Fruit fly (Drosophila melanogaster) whole organism, embryonic: ENCODE measurements around the gene CG17982.

Source experiments
- CG11093 ChIP-seq: fragments of 200-800 bp; sonication (Bioruptor generic); IDR thresholded peaks from 3 replicates; pipeline ENCODE4 v1.3.6; 2022; ENCODE audit warnings: missing biosample characterization, missing genetic modification characterization
- CG11560 ChIP-seq: fragments of 200-800 bp; sonication (Bioruptor generic); IDR thresholded peaks from 3 replicates; pipeline ENCODE4 v1.3.6; 2022; ENCODE audit warnings: missing biosample characterization, missing genetic modification characterization
- CG12299 ChIP-seq: fragments of 200-800 bp; sonication (Bioruptor generic); optimal IDR thresholded peaks from 2 replicates; lab custom pipeline; 2018; ENCODE audit warnings: missing biosample characterization, mild to moderate bottlenecking, missing genetic modification characterization
- CG14050 ChIP-seq: fragments of 200-800 bp; sonication (Bioruptor generic); IDR thresholded peaks from 3 replicates; pipeline ENCODE4 v1.3.6; 2022; ENCODE audit warnings: missing biosample characterization, missing genetic modification characterization
- CG15073 ChIP-seq: fragments of 200-800 bp; sonication (Bioruptor generic); optimal IDR thresholded peaks from 2 replicates; lab custom pipeline; 2016; ENCODE audit warnings: missing biosample characterization, missing genetic modification characterization
- CG1647 ChIP-seq: fragments of 200-800 bp; sonication (Bioruptor generic); optimal IDR thresholded peaks from 3 replicates; lab custom pipeline; 2016; ENCODE audit warnings: missing biosample characterization, missing genetic modification characterization
- CG17361 ChIP-seq: fragments of 200-800 bp; sonication (Bioruptor generic); IDR thresholded peaks from 3 replicates; pipeline ENCODE4 v1.3.6; 2022; ENCODE audit warnings: missing biosample characterization, missing genetic modification characterization
- CG17829 ChIP-seq: fragments of 200-800 bp; optimal IDR thresholded peaks from 2 replicates; lab custom pipeline; 2019; ENCODE audit warnings: missing biosample characterization, mild to moderate bottlenecking, missing genetic modification characterization, moderate library complexity
- CG18599 ChIP-seq: fragments of 200-800 bp; sonication (Bioruptor generic); optimal IDR thresholded peaks from 3 replicates; lab custom pipeline; 2017; ENCODE audit warnings: missing biosample characterization, missing genetic modification characterization, mild to moderate bottlenecking, moderate library complexity, missing genetic modification reagents
- CG2889 ChIP-seq: fragments of 200-800 bp; sonication (Bioruptor generic); IDR thresholded peaks from 3 replicates; pipeline ENCODE4 v1.3.6; 2022; ENCODE audit warnings: missing biosample characterization, missing genetic modification characterization
- CG34422 ChIP-seq: fragments of 200-800 bp; sonication (Bioruptor generic); IDR thresholded peaks from 3 replicates; pipeline ENCODE4 v1.3.6; 2022; ENCODE audit warnings: missing biosample characterization, missing genetic modification characterization
- CG4424 ChIP-seq: fragments of 200-800 bp; sonication (Bioruptor generic); optimal IDR thresholded peaks from 3 replicates; lab custom pipeline; 2016; ENCODE audit warnings: missing biosample characterization, missing genetic modification characterization
- CG6689 ChIP-seq: fragments of 200-800 bp; sonication (Bioruptor generic); IDR thresholded peaks from 2 replicates; pipeline ENCODE4 v1.3.6; 2022; ENCODE audit warnings: missing biosample characterization, missing genetic modification characterization
- CG7372 ChIP-seq: fragments of 200-800 bp; sonication (Bioruptor generic); IDR thresholded peaks from 2 replicates; pipeline ENCODE4 v1.3.6; 2022; ENCODE audit warnings: missing biosample characterization, missing genetic modification characterization
- CG7786 ChIP-seq: fragments of 200-800 bp; sonication (Bioruptor generic); optimal IDR thresholded peaks from 2 replicates; lab custom pipeline; 2016; ENCODE audit warnings: missing biosample characterization, missing genetic modification characterization
- CG8765 ChIP-seq: fragments of 200-800 bp; sonication (Bioruptor generic); IDR thresholded peaks from 2 replicates; pipeline ENCODE4 v1.3.6; 2022; ENCODE audit warnings: missing biosample characterization, missing genetic modification characterization
- CG9609 ChIP-seq: fragments of 200-800 bp; sonication (Bioruptor generic); optimal IDR thresholded peaks from 3 replicates; lab custom pipeline; 2016; ENCODE audit warnings: missing biosample characterization, missing genetic modification characterization
- Dbx ChIP-seq: fragments of 200-800 bp; sonication (Bioruptor generic); IDR thresholded peaks from 3 replicates; pipeline ENCODE4 v1.3.6; 2022; ENCODE audit warnings: missing biosample characterization, missing genetic modification characterization
- Dek ChIP-seq: fragments of 200-800 bp; sonication (Bioruptor generic); optimal IDR thresholded peaks from 3 replicates; lab custom pipeline; 2019; ENCODE audit warnings: missing biosample characterization, mild to moderate bottlenecking, missing genetic modification characterization, moderate library complexity
- Dip3 ChIP-seq: fragments of 200-800 bp; sonication (Bioruptor generic); optimal IDR thresholded peaks from 3 replicates; lab custom pipeline; 2016; ENCODE audit warnings: missing biosample characterization, missing genetic modification characterization
- Dll ChIP-seq: fragments of 200-800 bp; sonication (Bioruptor generic); IDR thresholded peaks from 4 replicates; pipeline ENCODE4 v1.3.6; 2022; ENCODE audit warnings: missing biosample characterization, missing genetic modification characterization; ENCODE audit not compliant: partially characterized antibody
- Ets65A ChIP-seq: fragments of 200-800 bp; sonication (Bioruptor generic); peaks from one replicate; lab custom pipeline; 2016; ENCODE audit warnings: missing biosample characterization, missing genetic modification characterization
- HLH4C ChIP-seq: fragments of 200-800 bp; sonication (Bioruptor generic); IDR thresholded peaks from 3 replicates; pipeline ENCODE4 v1.3.6; 2022; ENCODE audit warnings: missing biosample characterization, missing genetic modification characterization; ENCODE audit not compliant: partially characterized antibody
- Hr78 ChIP-seq, 2 experiments: fragments of 200-800 bp in 1 of 2; fragments of >200 bp in 1 of 2; sonication (Bioruptor generic) in 1 of 2; optimal IDR thresholded peaks; 2 replicates each; lab custom pipeline; 2017 to 2019; ENCODE audit warnings: missing biosample characterization in 2 of 2, missing genetic modification characterization in 2 of 2, mild to moderate bottlenecking in 1 of 2, moderate library complexity in 1 of 2
- Lhr ChIP-seq: fragments of 200-800 bp; sonication (Bioruptor generic); optimal IDR thresholded peaks from 3 replicates; lab custom pipeline; 2017; ENCODE audit warnings: mild to moderate bottlenecking, missing biosample characterization, missing genetic modification reagents, missing genetic modification characterization
- Oaz ChIP-seq: fragments of 200-800 bp; sonication (Bioruptor generic); IDR thresholded peaks from 2 replicates; pipeline ENCODE4 v1.3.6; 2022; ENCODE audit warnings: missing biosample characterization, missing genetic modification characterization
- Rx ChIP-seq: fragments of 200-800 bp; sonication (Bioruptor generic); IDR thresholded peaks from 2 replicates; pipeline ENCODE4 v1.3.6; 2022; ENCODE audit warnings: missing biosample characterization, missing genetic modification characterization
- Sox100B ChIP-seq: fragments of 200-800 bp; sonication (Bioruptor generic); optimal IDR thresholded peaks from 3 replicates; lab custom pipeline; 2018; ENCODE audit warnings: missing biosample characterization, mild to moderate bottlenecking, missing genetic modification characterization
- Sox102F ChIP-seq: fragments of 200-800 bp; sonication (Bioruptor generic); optimal IDR thresholded peaks from 2 replicates; lab custom pipeline; 2018; ENCODE audit warnings: missing biosample characterization, mild to moderate bottlenecking, missing genetic modification characterization, moderate library complexity
- TFAM ChIP-seq: fragments of 200-800 bp; sonication (Bioruptor generic); optimal IDR thresholded peaks from 2 replicates; lab custom pipeline; 2017; ENCODE audit warnings: missing biosample characterization, missing genetic modification characterization, inconsistent platforms
- Trl ChIP-seq, 3 experiments: fragments of >200 bp in 2 of 3; fragments of 200-800 bp in 1 of 3; sonication (Bioruptor generic) in 1 of 3; optimal IDR thresholded peaks; 2 replicates in 1 of 3; 3 replicates in 2 of 3; lab custom pipeline; 2016 to 2017; ENCODE audit warnings: missing biosample characterization in 1 of 3, missing genetic modification characterization in 1 of 3
- ab ChIP-seq: fragments of 200-800 bp; sonication (Bioruptor generic); optimal IDR thresholded peaks from 2 replicates; lab custom pipeline; 2016; ENCODE audit warnings: missing biosample characterization, missing genetic modification characterization
- bigmax ChIP-seq: fragments of 200-800 bp; sonication (Bioruptor generic); optimal IDR thresholded peaks from 2 replicates; lab custom pipeline; 2018; ENCODE audit warnings: missing biosample characterization, mild to moderate bottlenecking, missing genetic modification characterization
- btn ChIP-seq: fragments of 200-800 bp; sonication (Bioruptor generic); optimal IDR thresholded peaks from 2 replicates; lab custom pipeline; 2016; ENCODE audit warnings: missing biosample characterization, missing genetic modification characterization
- cas ChIP-seq: fragments of 200-800 bp; sonication (Bioruptor generic); IDR thresholded peaks from 2 replicates; pipeline ENCODE4 v1.3.6; 2022; ENCODE audit warnings: missing biosample characterization, missing genetic modification characterization
- ewg ChIP-seq: fragments of 200-800 bp; sonication (Bioruptor generic); optimal IDR thresholded peaks from 3 replicates; lab custom pipeline; 2017; ENCODE audit warnings: mild to moderate bottlenecking, missing biosample characterization, missing genetic modification reagents, missing genetic modification characterization
- fd102C ChIP-seq: fragments of 200-800 bp; sonication (Bioruptor generic); optimal IDR thresholded peaks from 2 replicates; lab custom pipeline; 2018; ENCODE audit warnings: missing biosample characterization, mild to moderate bottlenecking, missing genetic modification characterization, moderate library complexity
- her ChIP-seq: fragments of 200-800 bp; sonication (Bioruptor generic); optimal IDR thresholded peaks from 2 replicates; lab custom pipeline; 2016; ENCODE audit warnings: missing biosample characterization, missing genetic modification characterization
- inv ChIP-seq: fragments of 200-800 bp; sonication (Bioruptor generic); IDR thresholded peaks from 2 replicates; pipeline ENCODE4 v1.3.6; 2022; ENCODE audit warnings: missing biosample characterization, missing genetic modification characterization; ENCODE audit not compliant: partially characterized antibody
- jing ChIP-seq: fragments of 200-800 bp; sonication (Bioruptor generic); optimal IDR thresholded peaks from 2 replicates; lab custom pipeline; 2018; ENCODE audit warnings: missing biosample characterization, mild to moderate bottlenecking, missing genetic modification characterization
- lbe ChIP-seq: fragments of 200-800 bp; sonication (Bioruptor generic); optimal IDR thresholded peaks from 2 replicates; lab custom pipeline; 2016; ENCODE audit warnings: missing biosample characterization, mild to moderate bottlenecking, missing genetic modification characterization
- p53 ChIP-seq: fragments of 200-800 bp; sonication (Bioruptor generic); optimal IDR thresholded peaks from 2 replicates; lab custom pipeline; 2016; ENCODE audit warnings: missing biosample characterization, missing genetic modification characterization
- phol ChIP-seq: fragments of 200-800 bp; sonication (Bioruptor generic); optimal IDR thresholded peaks from 3 replicates; lab custom pipeline; 2018; ENCODE audit warnings: missing biosample characterization, mild to moderate bottlenecking, missing genetic modification characterization, moderate library complexity
- rib ChIP-seq: fragments of 200-800 bp; sonication (Bioruptor generic); IDR thresholded peaks from 2 replicates; pipeline ENCODE4 v1.3.6; 2022; ENCODE audit warnings: missing biosample characterization, missing genetic modification characterization
- sqz ChIP-seq: fragments of 200-800 bp; sonication (Bioruptor generic); optimal IDR thresholded peaks from 3 replicates; lab custom pipeline; 2018; ENCODE audit warnings: missing biosample characterization, mild to moderate bottlenecking, missing genetic modification characterization
- tio ChIP-seq: fragments of 200-800 bp; sonication (Bioruptor generic); optimal IDR thresholded peaks from 2 replicates; lab custom pipeline; 2017; ENCODE audit warnings: missing biosample characterization, missing genetic modification characterization, inconsistent platforms
- trem ChIP-seq: fragments of 200-800 bp; optimal IDR thresholded peaks from 3 replicates; lab custom pipeline; 2019; ENCODE audit warnings: missing biosample characterization, mild to moderate bottlenecking, missing genetic modification characterization, moderate library complexity
- vfl ChIP-seq: fragments of 200-800 bp; sonication (Bioruptor generic); optimal IDR thresholded peaks from 2 replicates; lab custom pipeline; 2016; ENCODE audit warnings: missing biosample characterization, missing genetic modification characterization
- zen2 ChIP-seq: fragments of 200-800 bp; sonication (Bioruptor generic); IDR thresholded peaks from 3 replicates; pipeline ENCODE4 v1.3.6; 2022; ENCODE audit warnings: missing biosample characterization, missing genetic modification characterization; ENCODE audit not compliant: partially characterized antibody

The CG17982 gene

DNA sequence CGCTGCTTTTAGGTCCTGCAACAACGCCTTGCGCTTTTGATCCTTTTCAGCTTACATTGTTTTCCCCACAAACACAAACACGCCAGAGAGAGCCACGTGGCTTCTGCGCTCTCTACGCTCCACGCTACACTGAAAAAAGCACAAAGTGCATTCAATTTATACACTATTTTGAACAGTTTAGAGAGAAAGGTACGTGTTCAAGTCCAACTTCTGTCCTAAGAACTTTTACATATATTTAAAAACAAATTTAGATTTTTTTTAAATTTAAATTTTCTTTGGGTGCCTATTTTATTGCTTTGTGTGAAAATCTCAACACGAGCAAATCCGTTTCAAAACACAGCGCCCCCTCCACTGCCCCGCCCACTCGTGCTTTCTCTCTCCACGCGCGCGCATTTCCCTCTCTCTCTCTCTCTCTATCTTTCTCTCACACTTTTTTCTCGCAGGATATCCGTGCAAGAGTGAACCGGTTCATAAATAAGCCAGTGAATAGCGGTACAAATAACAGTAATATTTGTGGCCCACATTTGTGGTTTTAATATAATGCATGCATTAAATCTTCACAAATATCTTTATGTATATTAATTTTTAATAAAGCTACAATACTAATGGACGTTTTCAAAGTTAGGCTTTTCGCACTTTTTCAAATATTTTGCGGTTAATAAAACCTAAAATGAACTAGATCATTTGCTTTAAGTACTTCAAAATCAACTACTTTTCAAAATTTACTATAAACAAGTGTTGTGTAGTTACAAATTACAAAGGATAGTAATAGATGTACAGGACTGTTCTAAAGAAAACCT lies 43.4 kb downstream of the CG17982 start (continued):
- peak; percentile 60 to 61 for TF ChIP-seq Trl (optimal IDR thresholded peaks at IDR 0.05; lab: Kevin White, UChicago)
- peak; percentile 49 for TF ChIP-seq Trl (GFP tag; optimal IDR thresholded peaks at IDR 0.05; lab: Kevin White, UChicago)
- peak; percentile 71 for TF ChIP-seq CG11560 (tag; lab: Robert Waterston, UW)
- TF ChIP-seq CG14050 (GFP tag; lab: Robert Waterston, UW): peak; percentile 84
- TF ChIP-seq CG2889 (GFP tag; lab: Robert Waterston, UW): peak; percentile 73
- peak; percentile 50 for TF ChIP-seq trem (tag; lab: Kevin White, UChicago)
- peak; percentile 49 for TF ChIP-seq lbe (GFP tag; lab: Kevin White, UChicago)
- peak; percentile 91 for TF ChIP-seq Dbx (GFP tag; lab: Robert Waterston, UW)
- peak; percentile 74 for TF ChIP-seq CG12299
- TF ChIP-seq CG15073 (GFP tag; lab: Kevin White, UChicago): peak; percentile 41
- peak in 1 of 2 experiments; percentile 38 for TF ChIP-seq Hr78 (GFP tag; optimal IDR thresholded peaks at IDR 0.05; lab: Kevin White, UChicago)
- no peak for TF ChIP-seq btn (GFP tag; lab: Kevin White, UChicago)
- no peak for TF ChIP-seq bigmax (GFP tag; lab: Kevin White, UChicago)
- TF ChIP-seq CG1647 (GFP tag; lab: Kevin White, UChicago): peak; percentile 57
- TF ChIP-seq Rx (GFP tag; lab: Robert Waterston, UW): peak; percentile 82
- no peak for TF ChIP-seq HLH4C
- peak; percentile 13 for TF ChIP-seq CG9609
- no peak for TF ChIP-seq zen2 (GFP tag; lab: Robert Waterston, UW)
- TF ChIP-seq CG18599 (GFP tag; lab: Kevin White, UChicago): peak; percentile 95
- peak; percentile 81 for TF ChIP-seq CG4424 (GFP tag; lab: Kevin White, UChicago)
- TF ChIP-seq CG11093 (GFP tag; lab: Robert Waterston, UW): peak; percentile 58; the same call in 2 of the 3 replicates
- peak; percentile 95 for TF ChIP-seq ewg (GFP tag; lab: Kevin White, UChicago)
- peak; percentile 61 for TF ChIP-seq vfl
- TF ChIP-seq CG6689: peak; percentile 86
- peak; percentile 89 for TF ChIP-seq Sox102F (GFP tag; lab: Kevin White, UChicago)
- peak; percentile 26 for TF ChIP-seq Lhr (GFP tag; lab: Kevin White, UChicago)
- TF ChIP-seq inv: no peak
- peak; percentile 66 for TF ChIP-seq CG17829 (tag; lab: Kevin White, UChicago)
- no peak for TF ChIP-seq CG8765 (GFP tag; lab: Robert Waterston, UW)
- TF ChIP-seq Dll (GFP tag; lab: Robert Waterston, UW): no peak
- peak; percentile 84 for TF ChIP-seq CG34422 (GFP tag; lab: Robert Waterston, UW)
- no peak for TF ChIP-seq TFAM (GFP tag; lab: Kevin White, UChicago)
- TF ChIP-seq phol: peak; percentile 81
- TF ChIP-seq Dek (tag; lab: Kevin White, UChicago): peak; percentile 86
- peak; percentile 65 for TF ChIP-seq Oaz
- TF ChIP-seq tio (GFP tag; lab: Kevin White, UChicago): peak; percentile 82
- TF ChIP-seq sqz: peak; percentile 55
- TF ChIP-seq fd102C (GFP tag; lab: Kevin White, UChicago): no peak
- peak; percentile 20 for TF ChIP-seq jing (GFP tag; lab: Kevin White, UChicago)
- TF ChIP-seq CG7372 (GFP tag; lab: Robert Waterston, UW): peak; percentile 80
- peak; percentile 26 for TF ChIP-seq her (GFP tag; lab: Kevin White, UChicago)
- 0 out of 2 replicates have a peak, but pooled peaks have one; percentile 45 for TF ChIP-seq cas (GFP tag; lab: Robert Waterston, UW)
- peak; percentile 42 for TF ChIP-seq Dip3 (GFP tag; lab: Kevin White, UChicago)
- TF ChIP-seq CG17361: peak; percentile 85
- peak; percentile 77 for TF ChIP-seq Sox100B (GFP tag; lab: Kevin White, UChicago)
- TF ChIP-seq Ets65A: peak; percentile 92
- TF ChIP-seq p53 (GFP tag; lab: Kevin White, UChicago): no peak
- TF ChIP-seq ab (GFP tag; lab: Kevin White, UChicago): no peak
- peak; percentile 42 for TF ChIP-seq CG7786
- peak; percentile 78 for TF ChIP-seq rib (GFP tag; lab: Robert Waterston, UW)
